Worm (Caenorhabditis elegans) whole organism, young adult: Measurements from ENCODE around the gene E03H12.5.

Source experiments
- F23B12.7 ChIP-seq: sonication (generic microtip); optimal IDR thresholded peaks from 2 replicates; lab custom pipeline; 2017; ENCODE audit warnings: missing genetic modification characterization, mild to moderate bottlenecking, missing compliant biosample characterization, antibody characterized with exemption, moderate library complexity; ENCODE audit not compliant: insufficient read depth
- F33H1.4 ChIP-seq: fragments of 200-800 bp; sonication (Bioruptor generic); IDR thresholded peaks from 2 replicates; pipeline ENCODE4 v1.3.6; 2022; ENCODE audit warnings: missing genetic modification reagents, missing genetic modification characterization, missing compliant biosample characterization
- F39B2.1 ChIP-seq: fragments of 200-800 bp; sonication (Bioruptor generic); IDR thresholded peaks from 2 replicates; pipeline ENCODE4 v1.3.6; 2022; ENCODE audit warnings: missing genetic modification reagents, missing genetic modification characterization, missing compliant biosample characterization
- F57A8.1 ChIP-seq: fragments of 200-800 bp; sonication (Bioruptor generic); optimal IDR thresholded peaks from 2 replicates; lab custom pipeline; 2018; ENCODE audit warnings: mild to moderate bottlenecking, missing genetic modification characterization, moderate library complexity, missing compliant biosample characterization
- Y67H2A.10 ChIP-seq: fragments of 200-800 bp; sonication (Bioruptor generic); conservative IDR thresholded peaks from 2 replicates; pipeline ENCODE4 v1.3.6; 2022; ENCODE audit warnings: missing genetic modification reagents, missing genetic modification characterization, missing compliant biosample characterization
- atf-7 ChIP-seq: sonication (generic microtip); optimal IDR thresholded peaks from 2 replicates; lab custom pipeline; 2017; ENCODE audit warnings: mild to moderate bottlenecking, missing genetic modification characterization, missing compliant biosample characterization
- athp-1 ChIP-seq: sonication (generic microtip); optimal IDR thresholded peaks from 2 replicates; lab custom pipeline; 2017; ENCODE audit warnings: mild to moderate bottlenecking, missing genetic modification characterization, missing compliant biosample characterization
- chd-7 ChIP-seq: sonication (generic microtip); optimal IDR thresholded peaks from 2 replicates; lab custom pipeline; 2016; ENCODE audit warnings: mild to moderate bottlenecking, missing genetic modification characterization, moderate library complexity, missing compliant biosample characterization
- dpl-1 ChIP-seq: fragments of 150-350 bp; optimal IDR thresholded peaks from 2 replicates; lab custom pipeline; 2014; ENCODE audit warnings: missing biosample characterization, missing genetic modification reagents, missing genetic modification characterization
- efl-1 ChIP-seq: fragments of 150-350 bp; optimal IDR thresholded peaks from 2 replicates; lab custom pipeline; 2014; ENCODE audit warnings: missing biosample characterization, missing genetic modification reagents, missing genetic modification characterization
- egl-18 ChIP-seq: fragments of 200-800 bp; sonication (Bioruptor generic); IDR thresholded peaks from 2 replicates; pipeline ENCODE4 v1.3.6; 2022; ENCODE audit warnings: missing genetic modification reagents, missing genetic modification characterization, missing compliant biosample characterization
- egrh-3 ChIP-seq: fragments of 200-800 bp; sonication (Bioruptor generic); IDR thresholded peaks from 2 replicates; pipeline ENCODE4 v1.3.6; 2022; ENCODE audit warnings: missing genetic modification reagents, missing genetic modification characterization, missing compliant biosample characterization
- gei-17 ChIP-seq: fragments of 200-800 bp; sonication (Bioruptor generic); optimal IDR thresholded peaks from 2 replicates; lab custom pipeline; 2018; ENCODE audit warnings: mild to moderate bottlenecking, missing genetic modification characterization, missing compliant biosample characterization
- hrde-1 ChIP-seq: sonication (generic microtip); optimal IDR thresholded peaks from 2 replicates; lab custom pipeline; 2016; ENCODE audit warnings: missing genetic modification characterization, mild to moderate bottlenecking, missing compliant biosample characterization, moderate library complexity, missing genotype, missing genetic modification reagents, borderline replicate concordance
- hsf-1 ChIP-seq: fragments of 200-800 bp; sonication (Bioruptor generic); IDR thresholded peaks from 2 replicates; pipeline ENCODE4 v1.3.6; 2022; ENCODE audit warnings: missing genetic modification reagents, missing genetic modification characterization, missing compliant biosample characterization
- lin-35 ChIP-seq, 3 experiments: fragments of 150-350 bp in 2 of 3; sonication (generic microtip) in 1 of 3; optimal IDR thresholded peaks; 2 replicates each; lab custom pipeline; 2014 to 2018; ENCODE audit warnings: missing biosample characterization in 3 of 3, missing genetic modification characterization in 3 of 3, missing genetic modification reagents in 3 of 3
- lin-40 ChIP-seq: sonication (generic microtip); optimal IDR thresholded peaks from 2 replicates; lab custom pipeline; 2016; ENCODE audit warnings: missing genetic modification characterization, mild to moderate bottlenecking, missing compliant biosample characterization, missing genotype, missing genetic modification reagents
- madf-3 ChIP-seq: fragments of 200-800 bp; sonication (Bioruptor generic); IDR thresholded peaks from 2 replicates; pipeline ENCODE4 v1.3.6; 2022; ENCODE audit warnings: missing genetic modification reagents, missing genetic modification characterization, missing compliant biosample characterization
- mel-28 ChIP-seq: sonication (generic microtip); optimal IDR thresholded peaks from 2 replicates; lab custom pipeline; 2016; ENCODE audit warnings: borderline replicate concordance, mild to moderate bottlenecking, missing genetic modification characterization, missing compliant biosample characterization
- nfyb-1 ChIP-seq: fragments of 200-800 bp; sonication (Bioruptor generic); IDR thresholded peaks from 2 replicates; pipeline ENCODE4 v1.3.6; 2022; ENCODE audit warnings: missing genetic modification reagents, missing genetic modification characterization, missing compliant biosample characterization
- nhr-179 ChIP-seq: sonication (generic microtip); optimal IDR thresholded peaks from 2 replicates; lab custom pipeline; 2016; ENCODE audit warnings: mild to moderate bottlenecking, missing genetic modification characterization, missing compliant biosample characterization
- nhr-27 ChIP-seq: fragments of 200-800 bp; sonication (Bioruptor generic); optimal IDR thresholded peaks from 2 replicates; lab custom pipeline; 2018; ENCODE audit warnings: mild to moderate bottlenecking, missing genetic modification characterization, moderate library complexity, missing compliant biosample characterization
- pbrm-1 ChIP-seq: fragments of 200-800 bp; sonication (Bioruptor generic); IDR thresholded peaks from 2 replicates; pipeline ENCODE4 v1.3.6; 2022; ENCODE audit warnings: missing genetic modification reagents, missing genetic modification characterization, missing compliant biosample characterization
- repo-1 ChIP-seq: sonication (generic microtip); optimal IDR thresholded peaks from 2 replicates; lab custom pipeline; 2017; ENCODE audit warnings: mild to moderate bottlenecking, missing genetic modification characterization, missing compliant biosample characterization
- snpc-1.1 ChIP-seq: sonication (generic microtip); optimal IDR thresholded peaks from 2 replicates; lab custom pipeline; 2017; ENCODE audit warnings: missing genetic modification characterization, mild to moderate bottlenecking, missing compliant biosample characterization, antibody characterized with exemption, moderate library complexity, missing genotype, missing genetic modification reagents; ENCODE audit not compliant: insufficient read depth
- snpc-1.3 ChIP-seq: sonication (generic microtip); optimal IDR thresholded peaks from 2 replicates; lab custom pipeline; 2017; ENCODE audit warnings: missing genetic modification characterization, mild to moderate bottlenecking, missing compliant biosample characterization, antibody characterized with exemption, moderate library complexity, missing genotype, missing genetic modification reagents; ENCODE audit not compliant: insufficient read depth
- snpc-4 ChIP-seq, 5 experiments: fragments of 150-350 bp in 1 of 5; sonication (generic microtip) in 4 of 5; optimal IDR thresholded peaks; 2 replicates each; lab custom pipeline; 2014 to 2018; ENCODE audit warnings: missing genetic modification characterization in 5 of 5, missing biosample characterization in 3 of 5, antibody characterized with exemption in 2 of 5, mild to moderate bottlenecking in 2 of 5, missing compliant biosample characterization in 2 of 5, missing genotype in 2 of 5, moderate library complexity in 2 of 5, missing genetic modification reagents in 1 of 5
- sptf-2 ChIP-seq: fragments of 200-800 bp; sonication (Bioruptor generic); optimal IDR thresholded peaks from 2 replicates; lab custom pipeline; 2018; ENCODE audit warnings: mild to moderate bottlenecking, missing genetic modification characterization, missing compliant biosample characterization
- tbp1 ChIP-seq: fragments of 200-800 bp; sonication (Bioruptor generic); optimal IDR thresholded peaks from 2 replicates; lab custom pipeline; 2018; ENCODE audit warnings: mild to moderate bottlenecking, missing genetic modification characterization, missing compliant biosample characterization
- unc-130 ChIP-seq: sonication (generic microtip); optimal IDR thresholded peaks from 2 replicates; lab custom pipeline; 2016; ENCODE audit warnings: missing genetic modification reagents, missing genetic modification characterization, missing compliant biosample characterization
- xnd-1 ChIP-seq: sonication (generic microtip); optimal IDR thresholded peaks from 2 replicates; lab custom pipeline; 2016; ENCODE audit warnings: missing genotype, missing genetic modification reagents, missing genetic modification characterization, missing compliant biosample characterization
- ztf-3 ChIP-seq: fragments of 200-800 bp; sonication (Bioruptor generic); optimal IDR thresholded peaks from 2 replicates; lab custom pipeline; 2018; ENCODE audit warnings: mild to moderate bottlenecking, missing genetic modification characterization, missing compliant biosample characterization
- ztf-6 ChIP-seq: fragments of 200-800 bp; sonication (Bioruptor generic); IDR thresholded peaks from 2 replicates; pipeline ENCODE4 v1.3.6; 2022; ENCODE audit warnings: missing genetic modification reagents, missing genetic modification characterization, missing compliant biosample characterization

Gene E03H12.5

DNA sequence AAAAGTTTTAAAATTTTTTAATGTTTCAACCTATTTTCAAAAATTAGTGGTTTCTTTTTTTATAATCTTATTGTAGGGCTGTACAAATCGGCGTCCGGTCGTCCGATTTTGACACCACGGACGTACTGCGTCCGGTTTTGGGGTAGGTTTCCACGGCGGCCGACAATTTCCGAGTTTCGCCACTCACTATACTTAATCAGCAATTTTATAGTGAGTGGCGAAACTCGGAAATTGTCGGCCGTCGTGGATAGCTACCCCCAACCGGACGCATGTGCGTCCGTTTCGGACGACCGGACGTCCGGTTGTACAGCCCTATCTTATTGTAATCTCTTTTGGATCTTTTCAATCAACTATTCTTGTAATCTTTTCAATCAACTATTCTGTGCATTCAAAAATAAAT is 34.0 kb downstream of the E03H12.5 start:
- peak; percentile 62 for TF ChIP-seq snpc-4 (GFP tag; optimal IDR thresholded peaks at IDR 0.05; lab: Kevin White, UChicago)
- peak in 3 of 4 experiments; percentile 84 to 97 (median 92) for TF ChIP-seq snpc-4 (tag; optimal IDR thresholded peaks at IDR 0.05; lab: Kevin White, UChicago)
- TF ChIP-seq snpc-1.1 (tag; lab: Kevin White, UChicago), result peak; percentile 83

DNA sequence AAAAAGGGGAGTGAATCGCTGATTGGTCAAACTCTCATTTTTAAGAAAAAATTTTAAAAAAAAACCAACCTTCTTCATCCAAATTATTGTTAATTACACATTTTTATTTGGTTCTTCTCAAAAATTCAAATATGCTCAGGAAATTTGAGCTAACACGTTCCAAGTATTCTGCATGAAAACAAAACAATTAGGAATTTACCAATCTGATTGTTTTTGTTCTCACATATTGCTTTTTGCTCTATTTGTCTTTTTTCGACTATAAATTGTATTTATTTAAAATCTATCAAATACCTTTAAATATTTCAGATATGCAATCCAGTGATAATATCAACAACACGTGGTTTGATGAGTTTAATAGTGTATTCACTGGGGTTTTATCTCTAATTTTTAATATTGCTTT is 35.2 kb downstream of the E03H12.5 start, which contains the start of gene srm-1:
Gene srm-1, plus strand, starts transcription at position 301 of the 400 bp plus-strand sequence.
- TF ChIP-seq repo-1 (tag; lab: Kevin White, UChicago) (no peak), athp-1 (tag; lab: Kevin White, UChicago) (no peak), nfyb-1 (GFP tag; lab: Robert Waterston, UW) (no peak), lin-40 (tag; lab: Kevin White, UChicago) (no peak), F57A8.1 (no peak), xnd-1 (no peak), madf-3 (GFP tag; lab: Robert Waterston, UW) (no peak), gei-17 (GFP tag; lab: Kevin White, UChicago) (no peak), chd-7 (tag; lab: Kevin White, UChicago) (no peak), efl-1 (GFP tag; lab: Kevin White, UChicago) (no peak), pbrm-1 (no peak), unc-130 (GFP tag; lab: Kevin White, UChicago) (no peak), nhr-27 (tag; lab: Kevin White, UChicago) (no peak), snpc-1.3 (tag; lab: Kevin White, UChicago) (no peak), F39B2.1 (no peak), ztf-3 (GFP tag; lab: Kevin White, UChicago) (no peak), egl-18 (GFP tag; lab: Robert Waterston, UW) (no peak)

- peak; percentile 75 for TF ChIP-seq egrh-3 (GFP tag; lab: Robert Waterston, UW)
Measured at ce11 chrIV:5016461-5016860, 39.4 kb downstream of the E03H12.5 start, which contains the start of gene ssq-4. Gene ssq-4 (plus strand): TSS chrIV:5016479.

- peak; percentile 49; the same call in 1 of the 2 replicates for TF ChIP-seq egrh-3 (GFP tag; lab: Robert Waterston, UW)
Measured at ce11 chrIV:5017075-5017474, 40.0 kb downstream of the E03H12.5 start, which contains the start of gene T28H11.7. Gene T28H11.7 (minus strand): TSS chrIV:5017175.

- TF ChIP-seq hsf-1 (GFP tag; lab: Robert Waterston, UW) (no peak), F33H1.4 (GFP tag; lab: Robert Waterston, UW) (no peak), nhr-179 (no peak), lin-35 (GFP tag; optimal IDR thresholded peaks at IDR 0.05; lab: Kevin White, UChicago) (no peak), ztf-6 (no peak), tbp1 (no peak), mel-28 (tag; lab: Kevin White, UChicago) (no peak), dpl-1 (GFP tag; lab: Kevin White, UChicago) (no peak), hrde-1 (tag; lab: Kevin White, UChicago) (no peak), efl-1 (GFP tag; lab: Kevin White, UChicago) (no peak), sptf-2 (no peak), F23B12.7 (tag; lab: Kevin White, UChicago) (no peak), gei-17 (GFP tag; lab: Kevin White, UChicago) (no peak), Y67H2A.10 (GFP tag; lab: Robert Waterston, UW) (no peak), atf-7 (tag; lab: Kevin White, UChicago) (no peak)
Measured at ce11 chrIV:5020533-5020932, 43.5 kb downstream of the E03H12.5 start, which contains the start of gene T28H11.8. Gene T28H11.8 (minus strand): TSS chrIV:5020633.
